Fruit fly (Drosophila melanogaster): ENCODE results near the gene Prosbeta6.

The Prosbeta6 gene

DNA sequence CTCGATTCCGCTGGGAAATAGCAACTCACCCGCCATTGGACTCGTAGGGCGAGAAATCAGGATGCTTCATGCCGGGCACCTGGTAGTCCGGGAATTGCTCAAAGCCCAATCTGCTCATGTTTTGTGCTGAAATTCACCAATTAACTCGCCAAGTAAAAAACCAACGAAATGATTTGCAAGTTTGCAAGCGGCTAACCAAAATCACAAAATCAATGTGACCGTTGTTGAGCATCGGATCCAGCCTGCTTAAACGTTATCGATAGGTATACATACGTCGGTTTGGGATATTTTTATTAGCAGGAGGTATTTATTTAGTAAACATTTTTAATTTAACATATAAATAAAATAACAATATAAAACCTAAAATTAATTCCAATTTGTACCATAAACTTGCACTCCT, at the start of gene Prosbeta6:
Gene Prosbeta6 (minus strand): TSS at position 218 of the 400 bp plus-strand sequence.
- TF ChIP-seq bab1 (GFP tag; optimal IDR thresholded peaks at IDR 0.05) (peak; percentile 42), CG33017 (tag; optimal IDR thresholded peaks at IDR 0.05) (no peak), CG7101 (tag; optimal IDR thresholded peaks at IDR 0.05) (no peak), toe (GFP tag; optimal IDR thresholded peaks at IDR 0.05) (no peak), Mnt (GFP tag; optimal IDR thresholded peaks at IDR 0.05) (no peak), cnc (optimal IDR thresholded peaks at IDR 0.05) (peak; percentile 71 to 76), CG14711 (tag; optimal IDR thresholded peaks at IDR 0.05) (peak; percentile 38), kay (GFP tag; ENCODE audit: borderline replicate concordance) (no peak), tj (GFP tag; optimal IDR thresholded peaks at IDR 0.05) (no peak)

DNA sequence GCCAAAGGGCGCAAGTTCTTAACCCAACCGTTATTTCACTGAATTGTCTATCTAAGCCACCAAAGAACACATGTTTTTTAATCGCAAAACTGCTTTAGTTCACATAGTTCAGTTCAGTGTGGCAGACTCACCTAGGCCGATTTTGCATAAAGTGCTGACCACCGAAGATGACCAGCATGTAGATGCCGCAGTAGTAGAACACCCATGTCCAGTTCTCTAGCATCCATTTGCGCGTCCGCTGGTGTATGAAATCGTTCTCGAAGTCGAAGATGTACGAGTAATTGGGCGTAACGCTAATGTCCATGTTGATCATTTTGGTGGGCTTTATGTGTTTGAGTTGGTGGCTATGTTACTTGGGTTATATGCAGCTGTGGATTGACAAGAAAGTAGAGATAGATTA, 48.9 kb upstream of the Prosbeta6 start:
- TF ChIP-seq bab1 (GFP tag; optimal IDR thresholded peaks at IDR 0.05) (no peak), Hr96 (GFP tag; optimal IDR thresholded peaks at IDR 0.05) (no peak), CG7101 (tag; optimal IDR thresholded peaks at IDR 0.05) (no peak), pad (GFP tag; optimal IDR thresholded peaks at IDR 0.05) (no peak), ovo (GFP tag; optimal IDR thresholded peaks at IDR 0.05) (no peak), kay (GFP tag; ENCODE audit: borderline replicate concordance) (no peak), cnc (optimal IDR thresholded peaks at IDR 0.05) (no peak), Mnt (GFP tag; optimal IDR thresholded peaks at IDR 0.05) (no peak), CG12768 (GFP tag; optimal IDR thresholded peaks at IDR 0.05) (no peak), cic (GFP tag; optimal IDR thresholded peaks at IDR 0.05) (no peak), CG7045 (GFP tag; optimal IDR thresholded peaks at IDR 0.05) (no peak), CG5204 (GFP tag; optimal IDR thresholded peaks at IDR 0.05) (no peak), Clk (GFP tag; optimal IDR thresholded peaks at IDR 0.05) (no peak)

- no peak for TF ChIP-seq Mnt (GFP tag; optimal IDR thresholded peaks at IDR 0.05)
- TF ChIP-seq CG7045 (GFP tag; optimal IDR thresholded peaks at IDR 0.05): no peak
- TF ChIP-seq toe (GFP tag; optimal IDR thresholded peaks at IDR 0.05): no peak
- TF ChIP-seq CG5204 (GFP tag; optimal IDR thresholded peaks at IDR 0.05): no peak
- TF ChIP-seq cic (GFP tag; optimal IDR thresholded peaks at IDR 0.05): no peak
- no peak for TF ChIP-seq kay (GFP tag; ENCODE audit: borderline replicate concordance)
- TF ChIP-seq pad (GFP tag; optimal IDR thresholded peaks at IDR 0.05): no peak
- TF ChIP-seq tj (GFP tag; optimal IDR thresholded peaks at IDR 0.05): no peak
- no peak for TF ChIP-seq cnc (optimal IDR thresholded peaks at IDR 0.05)
- TF ChIP-seq Crg-1 (GFP tag; optimal IDR thresholded peaks at IDR 0.05): no peak
These were observed 46.8 kb upstream of the Prosbeta6 start for dm6 chr3L:16657014-16657413.

- TF ChIP-seq Crg-1 (GFP tag; optimal IDR thresholded peaks at IDR 0.05) (no peak), CG11617 (GFP tag; optimal IDR thresholded peaks at IDR 0.05) (no peak)
These were observed 43.5 kb upstream of the Prosbeta6 start for dm6 chr3L:16653679-16654078.

- TF ChIP-seq CG5204 (GFP tag; optimal IDR thresholded peaks at IDR 0.05) (no peak), ovo (GFP tag; optimal IDR thresholded peaks at IDR 0.05) (no peak), pad (GFP tag; optimal IDR thresholded peaks at IDR 0.05) (no peak), cnc (optimal IDR thresholded peaks at IDR 0.05) (no peak), CG11617 (GFP tag; optimal IDR thresholded peaks at IDR 0.05) (no peak), Hr96 (GFP tag; optimal IDR thresholded peaks at IDR 0.05) (no peak), tj (GFP tag; optimal IDR thresholded peaks at IDR 0.05) (no peak), Mnt (GFP tag; optimal IDR thresholded peaks at IDR 0.05) (no peak), CG12768 (GFP tag; optimal IDR thresholded peaks at IDR 0.05) (peak; percentile 24), CG1620 (GFP tag; optimal IDR thresholded peaks at IDR 0.05) (no peak), Crg-1 (GFP tag; optimal IDR thresholded peaks at IDR 0.05) (no peak), CG33017 (tag; optimal IDR thresholded peaks at IDR 0.05) (no peak), Clk (GFP tag; optimal IDR thresholded peaks at IDR 0.05) (no peak), CG14711 (tag; optimal IDR thresholded peaks at IDR 0.05) (no peak), toe (GFP tag; optimal IDR thresholded peaks at IDR 0.05) (no peak), bab1 (GFP tag; optimal IDR thresholded peaks at IDR 0.05) (no peak), cic (GFP tag; optimal IDR thresholded peaks at IDR 0.05) (peak; percentile 53), kay (GFP tag; ENCODE audit: borderline replicate concordance) (peak; percentile 86), CG7045 (GFP tag; optimal IDR thresholded peaks at IDR 0.05) (peak; percentile 16), CG7101 (tag; optimal IDR thresholded peaks at IDR 0.05) (no peak)
These were observed 42.3 kb upstream of the Prosbeta6 start for dm6 chr3L:16652531-16652930.

- no peak for TF ChIP-seq CG7101 (tag; optimal IDR thresholded peaks at IDR 0.05)
- no peak for TF ChIP-seq CG12768 (GFP tag; optimal IDR thresholded peaks at IDR 0.05)
- no peak for TF ChIP-seq tj (GFP tag; optimal IDR thresholded peaks at IDR 0.05)
- no peak for TF ChIP-seq kay (GFP tag; ENCODE audit: borderline replicate concordance)
- TF ChIP-seq toe (GFP tag; optimal IDR thresholded peaks at IDR 0.05): no peak
- no peak for TF ChIP-seq cic (GFP tag; optimal IDR thresholded peaks at IDR 0.05)
- TF ChIP-seq Clk (GFP tag; optimal IDR thresholded peaks at IDR 0.05): no peak
- no peak for TF ChIP-seq CG7045 (GFP tag; optimal IDR thresholded peaks at IDR 0.05)
These were observed 40.9 kb upstream of the Prosbeta6 start for dm6 chr3L:16651127-16651526.

- TF ChIP-seq CG5204 (GFP tag; optimal IDR thresholded peaks at IDR 0.05) (no peak), CG33017 (tag; optimal IDR thresholded peaks at IDR 0.05) (no peak), CG1620 (GFP tag; optimal IDR thresholded peaks at IDR 0.05) (no peak), kay (GFP tag; ENCODE audit: borderline replicate concordance) (no peak), cic (GFP tag; optimal IDR thresholded peaks at IDR 0.05) (no peak), pad (GFP tag; optimal IDR thresholded peaks at IDR 0.05) (no peak), toe (GFP tag; optimal IDR thresholded peaks at IDR 0.05) (no peak), CG7045 (GFP tag; optimal IDR thresholded peaks at IDR 0.05) (no peak), bab1 (GFP tag; optimal IDR thresholded peaks at IDR 0.05) (no peak), CG7101 (tag; optimal IDR thresholded peaks at IDR 0.05) (no peak), ovo (GFP tag; optimal IDR thresholded peaks at IDR 0.05) (no peak)
These were observed 39.9 kb upstream of the Prosbeta6 start for dm6 chr3L:16650078-16650477.

Measured in whole organism, adult.